Worm (Caenorhabditis elegans) whole organism, L4/young adult: ENCODE data around the gene nhr-242.

Source experiments
- W03F9.2 ChIP-seq: fragments of 150-350 bp; optimal IDR thresholded peaks from 2 replicates; lab custom pipeline; 2014; ENCODE audit warnings: missing biosample characterization, missing genetic modification characterization
- dao-5 ChIP-seq: sonication (generic microtip); optimal IDR thresholded peaks from 2 replicates; lab custom pipeline; 2016; ENCODE audit warnings: missing genotype, missing genetic modification characterization, moderate library complexity, missing compliant biosample characterization
- him-1 ChIP-seq: sonication (generic microtip); optimal IDR thresholded peaks from 2 replicates; lab custom pipeline; 2016; ENCODE audit warnings: missing genotype, missing genetic modification reagents, missing genetic modification characterization, missing compliant biosample characterization

ce11 chrIV:2552855-2553254 is 28.5 kb downstream of the nhr-242 start:
- TF ChIP-seq him-1, result no peak
- no peak for TF ChIP-seq dao-5 (tag; lab: Kevin White, UChicago)
- TF ChIP-seq W03F9.2 (tag; lab: Kevin White, UChicago), result no peak
